Fruit fly (Drosophila melanogaster) whole organism, embryonic: Measurements from ENCODE around the gene CG7579.

ENCODE experiments used
- Abd-B ChIP-seq: fragments of 200-800 bp; sonication (Bioruptor generic); optimal IDR thresholded peaks from 2 replicates; lab custom pipeline; 2018; ENCODE audit warnings: missing biosample characterization, mild to moderate bottlenecking, missing genetic modification characterization, moderate library complexity
- Antp ChIP-seq: fragments of 200-800 bp; sonication (Bioruptor generic); optimal IDR thresholded peaks from 3 replicates; lab custom pipeline; 2016; ENCODE audit warnings: missing biosample characterization, missing genetic modification characterization
- CG11398 ChIP-seq: fragments of 200-800 bp; sonication (Bioruptor generic); optimal IDR thresholded peaks from 2 replicates; lab custom pipeline; 2016; ENCODE audit warnings: missing biosample characterization, missing genetic modification characterization
- CG12659 ChIP-seq: fragments of 200-800 bp; sonication (Bioruptor generic); optimal IDR thresholded peaks from 3 replicates; lab custom pipeline; 2017; ENCODE audit warnings: mild to moderate bottlenecking, missing biosample characterization, missing genetic modification reagents, missing genetic modification characterization
- CG12942 ChIP-seq: fragments of 200-800 bp; sonication (Bioruptor generic); optimal IDR thresholded peaks from 3 replicates; lab custom pipeline; 2016; ENCODE audit warnings: missing biosample characterization, missing genetic modification characterization
- CG13775 ChIP-seq: fragments of 200-800 bp; sonication (Bioruptor generic); optimal IDR thresholded peaks from 3 replicates; lab custom pipeline; 2017; ENCODE audit warnings: missing biosample characterization, mild to moderate bottlenecking, missing genetic modification characterization
- CG14441 ChIP-seq: fragments of 200-800 bp; sonication (Bioruptor generic); IDR thresholded peaks from 2 replicates; pipeline ENCODE4 v1.3.6; 2022; ENCODE audit warnings: missing biosample characterization, missing genetic modification characterization
- CG16815 ChIP-seq: fragments of 200-800 bp; sonication (Bioruptor generic); optimal IDR thresholded peaks from 3 replicates; lab custom pipeline; 2017; ENCODE audit warnings: missing biosample characterization, mild to moderate bottlenecking, missing genetic modification characterization
- CG17361 ChIP-seq: fragments of 200-800 bp; sonication (Bioruptor generic); IDR thresholded peaks from 3 replicates; pipeline ENCODE4 v1.3.6; 2022; ENCODE audit warnings: missing biosample characterization, missing genetic modification characterization
- CG18599 ChIP-seq: fragments of 200-800 bp; sonication (Bioruptor generic); optimal IDR thresholded peaks from 3 replicates; lab custom pipeline; 2017; ENCODE audit warnings: missing biosample characterization, missing genetic modification characterization, mild to moderate bottlenecking, moderate library complexity, missing genetic modification reagents
- CG32772 ChIP-seq: fragments of 200-800 bp; sonication (Bioruptor generic); IDR thresholded peaks from 2 replicates; pipeline ENCODE4 v1.3.6; 2022; ENCODE audit warnings: missing biosample characterization, missing genetic modification characterization
- CG3407 ChIP-seq: fragments of 200-800 bp; sonication (Bioruptor generic); optimal IDR thresholded peaks from 2 replicates; lab custom pipeline; 2018; ENCODE audit warnings: missing biosample characterization, mild to moderate bottlenecking, missing genetic modification characterization
- CG4424 ChIP-seq: fragments of 200-800 bp; sonication (Bioruptor generic); optimal IDR thresholded peaks from 3 replicates; lab custom pipeline; 2016; ENCODE audit warnings: missing biosample characterization, missing genetic modification characterization
- CG5245 ChIP-seq: fragments of 200-800 bp; sonication (Bioruptor generic); optimal IDR thresholded peaks from 3 replicates; lab custom pipeline; 2016; ENCODE audit warnings: missing biosample characterization, missing genetic modification characterization
- CG8089 ChIP-seq: fragments of 200-800 bp; sonication (Bioruptor generic); optimal IDR thresholded peaks from 3 replicates; lab custom pipeline; 2016; ENCODE audit warnings: missing biosample characterization, missing genetic modification characterization
- CG8290 ChIP-seq, 3 experiments: fragments of 200-800 bp; sonication (Bioruptor generic); optimal IDR thresholded peaks; 2 replicates each; lab custom pipeline; 2016 to 2019; ENCODE audit warnings: missing biosample characterization in 3 of 3, missing genetic modification characterization in 3 of 3, mild to moderate bottlenecking in 2 of 3, moderate library complexity in 1 of 3
- CG8924 ChIP-seq: fragments of 200-800 bp; optimal IDR thresholded peaks from 3 replicates; lab custom pipeline; 2019; ENCODE audit warnings: missing biosample characterization, mild to moderate bottlenecking, missing genetic modification characterization, moderate library complexity
- CG9797 ChIP-seq: fragments of 200-800 bp; sonication (Bioruptor generic); optimal IDR thresholded peaks from 3 replicates; lab custom pipeline; 2018; ENCODE audit warnings: missing biosample characterization, mild to moderate bottlenecking, missing genetic modification characterization
- CG9817 ChIP-seq: fragments of 200-800 bp; sonication (Bioruptor generic); optimal IDR thresholded peaks from 2 replicates; lab custom pipeline; 2018; ENCODE audit warnings: missing biosample characterization, mild to moderate bottlenecking, missing genetic modification characterization, moderate library complexity
- Chrac-16 ChIP-seq: fragments of 200-800 bp; sonication (Bioruptor generic); optimal IDR thresholded peaks from 3 replicates; lab custom pipeline; 2016; ENCODE audit warnings: missing biosample characterization, missing genetic modification characterization
- D ChIP-seq, 2 experiments: fragments of 200-800 bp in 1 of 2; fragments of >200 bp in 1 of 2; sonication (Bioruptor generic) in 1 of 2; optimal IDR thresholded peaks; 2 replicates in 1 of 2; 3 replicates in 1 of 2; lab custom pipeline; 2017; ENCODE audit warnings: mild to moderate bottlenecking in 1 of 2, missing biosample characterization in 1 of 2, missing genetic modification characterization in 1 of 2, missing genetic modification reagents in 1 of 2
- ERR ChIP-seq: fragments of 200-800 bp; sonication (Bioruptor generic); optimal IDR thresholded peaks from 2 replicates; lab custom pipeline; 2016; ENCODE audit warnings: missing biosample characterization, missing genetic modification characterization
- H2.0 ChIP-seq: fragments of 200-800 bp; sonication (Bioruptor generic); IDR thresholded peaks from 2 replicates; pipeline ENCODE4 v1.3.6; 2022; ENCODE audit warnings: missing biosample characterization, missing genetic modification characterization
- Hr51 ChIP-seq, 2 experiments: fragments of 200-800 bp; sonication (Bioruptor generic); optimal IDR thresholded peaks; 2 replicates in 1 of 2; 3 replicates in 1 of 2; lab custom pipeline; 2016 to 2018; ENCODE audit warnings: missing biosample characterization in 2 of 2, missing genetic modification characterization in 2 of 2, mild to moderate bottlenecking in 1 of 2, moderate library complexity in 1 of 2
- Optix ChIP-seq: fragments of 200-800 bp; sonication (Bioruptor generic); IDR thresholded peaks from 3 replicates; pipeline ENCODE4 v1.3.6; 2022; ENCODE audit warnings: missing biosample characterization, missing genetic modification characterization
- Xrp1 ChIP-seq: fragments of 200-800 bp; sonication (Bioruptor generic); IDR thresholded peaks from 2 replicates; pipeline ENCODE4 v1.3.6; 2022; ENCODE audit warnings: missing biosample characterization, missing genetic modification characterization
- ab ChIP-seq: fragments of 200-800 bp; sonication (Bioruptor generic); optimal IDR thresholded peaks from 2 replicates; lab custom pipeline; 2016; ENCODE audit warnings: missing biosample characterization, missing genetic modification characterization
- abd-A ChIP-seq: fragments of 200-800 bp; sonication (Bioruptor generic); optimal IDR thresholded peaks from 3 replicates; lab custom pipeline; 2019; ENCODE audit warnings: missing biosample characterization, mild to moderate bottlenecking, missing genetic modification characterization, moderate library complexity
- ato ChIP-seq: fragments of 200-800 bp; sonication (Bioruptor generic); IDR thresholded peaks from 2 replicates; pipeline ENCODE4 v1.3.6; 2022; ENCODE audit warnings: missing biosample characterization, missing genetic modification characterization; ENCODE audit not compliant: partially characterized antibody
- bowl ChIP-seq: fragments of 200-800 bp; sonication (Bioruptor generic); IDR thresholded peaks from 2 replicates; pipeline ENCODE4 v1.3.6; 2022; ENCODE audit warnings: missing biosample characterization, missing genetic modification characterization
- en ChIP-seq: fragments of 200-800 bp; sonication (Bioruptor generic); optimal IDR thresholded peaks from 2 replicates; lab custom pipeline; 2016; ENCODE audit warnings: missing biosample characterization, missing genetic modification characterization
- eyg ChIP-seq: fragments of 200-800 bp; sonication (Bioruptor generic); optimal IDR thresholded peaks from 3 replicates; lab custom pipeline; 2016; ENCODE audit warnings: missing biosample characterization, missing genetic modification characterization
- fd3F ChIP-seq: fragments of 200-800 bp; sonication (Bioruptor generic); optimal IDR thresholded peaks from 2 replicates; lab custom pipeline; 2018; ENCODE audit warnings: missing biosample characterization, mild to moderate bottlenecking, missing genetic modification characterization, moderate library complexity
- gsb-n ChIP-seq: fragments of 200-800 bp; sonication (Bioruptor generic); optimal IDR thresholded peaks from 3 replicates; lab custom pipeline; 2018; ENCODE audit warnings: missing biosample characterization, mild to moderate bottlenecking, missing genetic modification characterization
- hb ChIP-seq: fragments of 200-800 bp; sonication (Bioruptor generic); IDR thresholded peaks from 3 replicates; pipeline ENCODE4 v1.3.6; 2022; ENCODE audit warnings: missing biosample characterization, missing genetic modification characterization; ENCODE audit not compliant: partially characterized antibody
- knrl ChIP-seq: fragments of 200-800 bp; sonication (Bioruptor generic); IDR thresholded peaks from 3 replicates; pipeline ENCODE4 v1.3.6; 2022; ENCODE audit warnings: missing biosample characterization, missing genetic modification characterization; ENCODE audit not compliant: partially characterized antibody
- lmd ChIP-seq: fragments of 200-800 bp; sonication (Bioruptor generic); IDR thresholded peaks from 2 replicates; pipeline ENCODE4 v1.3.6; 2022; ENCODE audit warnings: missing biosample characterization, missing genetic modification characterization
- nerfin-1 ChIP-seq: fragments of 200-800 bp; sonication (Bioruptor generic); optimal IDR thresholded peaks from 3 replicates; lab custom pipeline; 2019; ENCODE audit warnings: missing biosample characterization, mild to moderate bottlenecking, missing genetic modification characterization, moderate library complexity
- pb ChIP-seq: fragments of 200-800 bp; sonication (Bioruptor generic); optimal IDR thresholded peaks from 3 replicates; lab custom pipeline; 2016; ENCODE audit warnings: missing biosample characterization, missing genetic modification characterization
- peb ChIP-seq: fragments of 200-800 bp; sonication (Bioruptor generic); IDR thresholded peaks from 2 replicates; pipeline ENCODE4 v1.3.6; 2022; ENCODE audit warnings: missing biosample characterization, missing genetic modification characterization
- psq ChIP-seq: fragments of 200-800 bp; sonication (Bioruptor generic); optimal IDR thresholded peaks from 2 replicates; lab custom pipeline; 2017; ENCODE audit warnings: missing biosample characterization, missing genetic modification characterization
- pum ChIP-seq: fragments of 200-800 bp; sonication (Bioruptor generic); optimal IDR thresholded peaks from 2 replicates; lab custom pipeline; 2016; ENCODE audit warnings: missing biosample characterization, missing genetic modification characterization
- repo ChIP-seq: fragments of 200-800 bp; sonication (Bioruptor generic); optimal IDR thresholded peaks from 2 replicates; lab custom pipeline; 2016; ENCODE audit warnings: missing biosample characterization, missing genetic modification characterization
- rib ChIP-seq: fragments of 200-800 bp; sonication (Bioruptor generic); IDR thresholded peaks from 2 replicates; pipeline ENCODE4 v1.3.6; 2022; ENCODE audit warnings: missing biosample characterization, missing genetic modification characterization
- scrt ChIP-seq: fragments of 200-800 bp; sonication (Bioruptor generic); optimal IDR thresholded peaks from 2 replicates; lab custom pipeline; 2018; ENCODE audit warnings: missing biosample characterization, mild to moderate bottlenecking, missing genetic modification characterization, moderate library complexity
- seq ChIP-seq: fragments of 200-800 bp; sonication (Bioruptor generic); IDR thresholded peaks from 2 replicates; pipeline ENCODE4 v1.3.6; 2022; ENCODE audit warnings: missing biosample characterization, missing genetic modification characterization
- sug ChIP-seq: fragments of 200-800 bp; optimal IDR thresholded peaks from 2 replicates; lab custom pipeline; 2019; ENCODE audit warnings: missing biosample characterization, mild to moderate bottlenecking, missing genetic modification characterization, moderate library complexity
- twi ChIP-seq: fragments of 200-800 bp; optimal IDR thresholded peaks from 2 replicates; lab custom pipeline; 2019; ENCODE audit warnings: missing biosample characterization, mild to moderate bottlenecking, missing genetic modification characterization, moderate library complexity
- unc-4 ChIP-seq: fragments of 200-800 bp; sonication (Bioruptor generic); IDR thresholded peaks from 2 replicates; pipeline ENCODE4 v1.3.6; 2022; ENCODE audit warnings: missing biosample characterization, missing genetic modification characterization; ENCODE audit not compliant: partially characterized antibody

Gene CG7579

DNA sequence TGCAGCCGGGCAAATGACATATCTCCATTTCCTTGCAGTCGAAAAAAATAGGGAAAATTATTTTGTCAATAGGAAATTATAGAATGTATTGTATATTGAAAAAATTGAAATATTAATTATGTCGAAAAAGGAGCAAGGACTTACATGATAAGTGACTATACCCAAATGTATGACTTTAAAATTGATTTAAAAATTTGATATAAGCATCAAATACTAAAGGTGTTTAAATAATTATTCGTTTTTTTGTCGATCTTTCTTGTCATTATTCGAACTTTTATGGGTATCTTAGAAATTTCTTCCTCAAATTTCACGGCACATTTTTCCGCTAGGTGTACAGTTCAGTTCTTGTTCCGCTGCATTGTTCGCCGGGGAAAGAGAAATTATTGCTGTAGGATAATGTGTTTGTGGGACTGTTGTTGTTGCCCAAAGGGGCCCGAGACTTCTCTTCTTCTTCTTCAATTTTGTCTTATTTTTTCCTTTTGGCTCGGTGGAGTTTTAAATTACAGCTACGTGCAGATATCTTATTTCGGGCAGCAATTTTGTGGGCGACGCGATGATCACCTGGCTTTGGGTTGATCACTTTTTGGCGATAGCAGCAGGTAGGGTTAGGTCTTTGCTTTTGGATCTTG is 17.2 kb upstream of the CG7579 start (continued):
- TF ChIP-seq CG8924 (tag; lab: Kevin White, UChicago) (peak; percentile 75), CG8089 (GFP tag; lab: Kevin White, UChicago) (no peak), CG14441 (GFP tag; lab: Robert Waterston, UW) (no peak), gsb-n (tag; lab: Kevin White, UChicago) (peak; percentile 76), peb (GFP tag; lab: Robert Waterston, UW) (no peak), pum (GFP tag; lab: Kevin White, UChicago) (no peak), abd-A (tag; lab: Kevin White, UChicago) (no peak), knrl (GFP tag; lab: Robert Waterston, UW) (no peak), sug (no peak), fd3F (GFP tag; lab: Kevin White, UChicago) (no peak), twi (no peak), psq (GFP tag; lab: Kevin White, UChicago) (no peak), CG12659 (GFP tag; lab: Kevin White, UChicago) (no peak), ato (GFP tag; lab: Robert Waterston, UW) (no peak), CG8290 (GFP tag; optimal IDR thresholded peaks at IDR 0.05; lab: Kevin White, UChicago) (peak; percentile 19), CG8290 (tag; optimal IDR thresholded peaks at IDR 0.05; lab: Kevin White, UChicago) (peak in 1 of 2 experiments; percentile 41), CG13775 (GFP tag; lab: Kevin White, UChicago) (peak; percentile 76), CG18599 (GFP tag; lab: Kevin White, UChicago) (no peak), ab (no peak), scrt (GFP tag; lab: Kevin White, UChicago) (no peak), eyg (GFP tag; lab: Kevin White, UChicago) (no peak), bowl (GFP tag; lab: Robert Waterston, UW) (no peak), en (no peak), CG5245 (GFP tag; lab: Kevin White, UChicago) (no peak), seq (GFP tag; lab: Robert Waterston, UW) (no peak), CG17361 (peak; percentile 66; the same call in 2 of the 3 replicates), CG11398 (GFP tag; lab: Kevin White, UChicago) (no peak), CG4424 (peak; percentile 49), Optix (GFP tag; lab: Robert Waterston, UW) (no peak), repo (GFP tag; lab: Kevin White, UChicago) (no peak), ERR (GFP tag; lab: Kevin White, UChicago) (no peak), CG9817 (tag; lab: Kevin White, UChicago) (no peak), H2.0 (GFP tag; lab: Robert Waterston, UW) (no peak), Xrp1 (GFP tag; lab: Robert Waterston, UW) (peak; percentile 47; the same call in 1 of the 2 replicates), lmd (no peak), Antp (GFP tag; lab: Kevin White, UChicago) (no peak), Hr51 (GFP tag; optimal IDR thresholded peaks at IDR 0.05; lab: Kevin White, UChicago) (no peak), D (optimal IDR thresholded peaks at IDR 0.05; lab: Kevin White, UChicago) (no peak), D (GFP tag; optimal IDR thresholded peaks at IDR 0.05; lab: Kevin White, UChicago) (peak; percentile 19), hb (GFP tag; lab: Robert Waterston, UW) (no peak), nerfin-1 (tag; lab: Kevin White, UChicago) (no peak), CG12942 (no peak), Chrac-16 (GFP tag; lab: Kevin White, UChicago) (peak; percentile 63), CG32772 (GFP tag; lab: Robert Waterston, UW) (no peak), CG3407 (GFP tag; lab: Kevin White, UChicago) (peak; percentile 25), CG9797 (GFP tag; lab: Kevin White, UChicago) (no peak), pb (GFP tag; lab: Kevin White, UChicago) (no peak), rib (GFP tag; lab: Robert Waterston, UW) (no peak), CG16815 (peak; percentile 81), unc-4 (GFP tag; lab: Robert Waterston, UW) (no peak), Abd-B (GFP tag; lab: Kevin White, UChicago) (peak; percentile 48)
